Worm (Caenorhabditis elegans) whole organism, L4 larva: ENCODE results near the gene M7.12.

Source experiments
- attf-4 ChIP-seq: sonication (generic microtip); optimal IDR thresholded peaks from 3 replicates; lab custom pipeline; 2017; ENCODE audit warnings: missing biosample characterization, missing genetic modification characterization
- ceh-20 ChIP-seq: fragments of 200-800 bp; sonication (Bioruptor generic); IDR thresholded peaks from 2 replicates; pipeline ENCODE4 v1.3.6; 2022; ENCODE audit warnings: missing genetic modification reagents, missing genetic modification characterization, missing compliant biosample characterization
- daf-12 ChIP-seq: fragments of 150-350 bp; optimal IDR thresholded peaks from 2 replicates; lab custom pipeline; 2014; ENCODE audit warnings: missing biosample characterization, missing genetic modification reagents, missing genetic modification characterization
- dpl-1 ChIP-seq: fragments of 150-350 bp; optimal IDR thresholded peaks from 2 replicates; lab custom pipeline; 2014; ENCODE audit warnings: missing biosample characterization, missing genetic modification reagents, missing genetic modification characterization
- fos-1 ChIP-seq: fragments of 150-350 bp; optimal IDR thresholded peaks from 2 replicates; lab custom pipeline; 2014; ENCODE audit warnings: missing biosample characterization, missing genetic modification characterization
- lsy-2 ChIP-seq, 2 experiments: fragments of 150-350 bp in 1 of 2; sonication (generic microtip) in 1 of 2; optimal IDR thresholded peaks; 2 replicates each; lab custom pipeline; 2014 to 2017; ENCODE audit warnings: missing biosample characterization in 2 of 2, missing genetic modification characterization in 2 of 2
- madf-9 ChIP-seq: fragments of 200-800 bp; sonication (Bioruptor generic); conservative IDR thresholded peaks from 2 replicates; pipeline ENCODE4 v1.3.6; 2022; ENCODE audit warnings: missing genetic modification reagents, missing genetic modification characterization, missing compliant biosample characterization
- mep-1 ChIP-seq: fragments of 150-350 bp; sonication (generic microtip); optimal IDR thresholded peaks from 3 replicates; lab custom pipeline; 2014; ENCODE audit warnings: missing biosample characterization, missing genetic modification characterization
- mes-2 ChIP-seq: sonication (generic microtip); optimal IDR thresholded peaks from 2 replicates; lab custom pipeline; 2016; ENCODE audit warnings: missing genotype, mild to moderate bottlenecking, missing genetic modification characterization, missing compliant biosample characterization; ENCODE audit not compliant: poor library complexity, severe bottlenecking
- snpc-4 ChIP-seq: fragments of 150-350 bp; optimal IDR thresholded peaks from 2 replicates; lab custom pipeline; 2014; ENCODE audit warnings: missing biosample characterization, missing genetic modification characterization

- no peak for TF ChIP-seq dpl-1 (GFP tag; lab: Kevin White, UChicago)
- no peak for TF ChIP-seq lsy-2 (tag; optimal IDR thresholded peaks at IDR 0.05; lab: Kevin White, UChicago)
- no peak for TF ChIP-seq mep-1 (tag; lab: Kevin White, UChicago)
- TF ChIP-seq fos-1: no peak
- TF ChIP-seq mes-2 (tag; lab: Kevin White, UChicago): no peak
- TF ChIP-seq snpc-4 (tag; lab: Kevin White, UChicago): no peak
- TF ChIP-seq ceh-20 (GFP tag; lab: Robert Waterston, UW): no peak
- TF ChIP-seq madf-9 (GFP tag; lab: Robert Waterston, UW): no peak
- no peak for TF ChIP-seq daf-12 (tag; lab: Kevin White, UChicago)
- no peak for TF ChIP-seq attf-4 (tag; lab: Kevin White, UChicago)
These were observed 48.2 kb upstream of the M7.12 start for ce11 chrIV:11145929-11146339.
